Worm (Caenorhabditis elegans) whole organism, L4 larva: ENCODE results near the gene frm-2.

ENCODE experiments used
- F26F4.8 ChIP-seq: fragments of 200-800 bp; sonication (Bioruptor generic); conservative IDR thresholded peaks from 2 replicates; pipeline ENCODE4 v1.3.6; 2022; ENCODE audit warnings: missing genetic modification characterization, missing compliant biosample characterization
- F44E2.7 ChIP-seq: fragments of 200-800 bp; sonication (Bioruptor generic); IDR thresholded peaks from 2 replicates; pipeline ENCODE4 v2.1.2; 2022; ENCODE audit warnings: missing genetic modification characterization, missing compliant biosample characterization
- Y5F2A.4 ChIP-seq: fragments of 200-800 bp; sonication (Bioruptor generic); optimal IDR thresholded peaks from 2 replicates; lab custom pipeline; 2018; ENCODE audit warnings: mild to moderate bottlenecking, missing genetic modification characterization, missing compliant biosample characterization
- Y75B8A.6 ChIP-seq: fragments of 200-800 bp; sonication (Bioruptor generic); IDR thresholded peaks from 2 replicates; pipeline ENCODE4 v1.3.6; 2022; ENCODE audit warnings: missing genetic modification reagents, missing genetic modification characterization, missing compliant biosample characterization
- aly-2 ChIP-seq: sonication (generic microtip); optimal IDR thresholded peaks from 2 replicates; lab custom pipeline; 2018; ENCODE audit warnings: missing biosample characterization, missing genetic modification characterization
- ceh-20 ChIP-seq: fragments of 200-800 bp; sonication (Bioruptor generic); IDR thresholded peaks from 2 replicates; pipeline ENCODE4 v1.3.6; 2022; ENCODE audit warnings: missing genetic modification reagents, missing genetic modification characterization, missing compliant biosample characterization
- ceh-44 ChIP-seq: fragments of 200-800 bp; sonication (Bioruptor generic); IDR thresholded peaks from 2 replicates; pipeline ENCODE4 v1.3.6; 2022; ENCODE audit warnings: missing genetic modification reagents, missing genetic modification characterization, missing compliant biosample characterization
- ceh-62 ChIP-seq: sonication (generic microtip); optimal IDR thresholded peaks from 2 replicates; lab custom pipeline; 2017; ENCODE audit warnings: missing biosample characterization, missing genetic modification characterization
- ces-1 ChIP-seq: fragments of 150-350 bp; sonication (generic microtip); optimal IDR thresholded peaks from 4 replicates; lab custom pipeline; 2014; ENCODE audit warnings: missing biosample characterization, missing genetic modification reagents, missing genetic modification characterization
- cey-2 ChIP-seq: sonication (generic microtip); optimal IDR thresholded peaks from 3 replicates; lab custom pipeline; 2017; ENCODE audit warnings: missing genetic modification characterization, mild to moderate bottlenecking, missing compliant biosample characterization, antibody characterized with exemption, borderline replicate concordance; ENCODE audit not compliant: insufficient read depth
- daf-19 ChIP-seq: fragments of 200-800 bp; sonication (Bioruptor generic); conservative IDR thresholded peaks from 2 replicates; pipeline ENCODE4 v1.3.6; 2022; ENCODE audit warnings: missing genetic modification characterization, missing compliant biosample characterization
- daf-8 ChIP-seq: fragments of 200-800 bp; sonication (Bioruptor generic); IDR thresholded peaks from 2 replicates; pipeline ENCODE4 v1.3.6; 2022; ENCODE audit warnings: missing genetic modification characterization, missing compliant biosample characterization
- dmd-6 ChIP-seq: fragments of 200-800 bp; sonication (Bioruptor generic); IDR thresholded peaks from 2 replicates; pipeline ENCODE4 v1.3.6; 2022; ENCODE audit warnings: missing genetic modification reagents, missing genetic modification characterization, missing compliant biosample characterization
- dmd-9 ChIP-seq: fragments of 200-800 bp; sonication (Bioruptor generic); IDR thresholded peaks from 2 replicates; pipeline ENCODE4 v1.3.6; 2022; ENCODE audit warnings: missing genetic modification reagents, missing genetic modification characterization, missing compliant biosample characterization
- duxl-1 ChIP-seq: sonication (generic microtip); optimal IDR thresholded peaks from 2 replicates; lab custom pipeline; 2016; ENCODE audit warnings: mild to moderate bottlenecking, missing genetic modification characterization, moderate library complexity, missing compliant biosample characterization; ENCODE audit not compliant: poor library complexity
- dve-1 ChIP-seq: sonication (generic microtip); optimal IDR thresholded peaks from 2 replicates; lab custom pipeline; 2017; ENCODE audit warnings: antibody characterized with exemption, mild to moderate bottlenecking, missing genetic modification characterization, missing compliant biosample characterization; ENCODE audit not compliant: insufficient read depth
- fkh-10 ChIP-seq: fragments of 150-350 bp; optimal IDR thresholded peaks from 2 replicates; lab custom pipeline; 2014; ENCODE audit warnings: missing biosample characterization, missing genetic modification reagents, missing genetic modification characterization
- jun-1 ChIP-seq: fragments of 150-350 bp; optimal IDR thresholded peaks from 2 replicates; lab custom pipeline; 2014; ENCODE audit warnings: missing biosample characterization, missing genetic modification reagents, missing genetic modification characterization
- lin-13 ChIP-seq: fragments of 150-350 bp; optimal IDR thresholded peaks from 2 replicates; lab custom pipeline; 2014; ENCODE audit warnings: missing biosample characterization, missing genetic modification reagents, missing genetic modification characterization
- lin-29 ChIP-seq: fragments of 200-800 bp; sonication (Bioruptor generic); IDR thresholded peaks from 2 replicates; pipeline ENCODE4 v1.3.6; 2022; ENCODE audit warnings: missing genetic modification reagents, missing genetic modification characterization, missing compliant biosample characterization
- lir-3 ChIP-seq: sonication (generic microtip); optimal IDR thresholded peaks from 2 replicates; lab custom pipeline; 2016; ENCODE audit warnings: mild to moderate bottlenecking, missing genetic modification characterization, missing compliant biosample characterization
- lsy-2 ChIP-seq, 2 experiments: fragments of 150-350 bp in 1 of 2; sonication (generic microtip) in 1 of 2; optimal IDR thresholded peaks; 2 replicates each; lab custom pipeline; 2014 to 2017; ENCODE audit warnings: missing biosample characterization in 2 of 2, missing genetic modification characterization in 2 of 2
- madf-5 ChIP-seq, 2 experiments: fragments of 200-800 bp; sonication (Bioruptor generic); IDR thresholded peaks; 2 replicates each; pipeline ENCODE4 v1.3.6; 2022; ENCODE audit warnings: missing compliant biosample characterization in 2 of 2, missing genetic modification characterization in 2 of 2
- madf-9 ChIP-seq: fragments of 200-800 bp; sonication (Bioruptor generic); conservative IDR thresholded peaks from 2 replicates; pipeline ENCODE4 v1.3.6; 2022; ENCODE audit warnings: missing genetic modification reagents, missing genetic modification characterization, missing compliant biosample characterization
- mep-1 ChIP-seq: fragments of 150-350 bp; sonication (generic microtip); optimal IDR thresholded peaks from 3 replicates; lab custom pipeline; 2014; ENCODE audit warnings: missing biosample characterization, missing genetic modification characterization
- mes-2 ChIP-seq: sonication (generic microtip); optimal IDR thresholded peaks from 2 replicates; lab custom pipeline; 2016; ENCODE audit warnings: missing genotype, mild to moderate bottlenecking, missing genetic modification characterization, missing compliant biosample characterization; ENCODE audit not compliant: poor library complexity, severe bottlenecking
- nhr-42 ChIP-seq: fragments of 200-800 bp; sonication (Bioruptor generic); IDR thresholded peaks from 2 replicates; pipeline ENCODE4 v1.3.6; 2022; ENCODE audit warnings: missing genetic modification characterization, missing compliant biosample characterization
- nhr-6 ChIP-seq: fragments of 150-350 bp; optimal IDR thresholded peaks from 2 replicates; lab custom pipeline; 2014; ENCODE audit warnings: missing biosample characterization, missing genetic modification characterization
- nhr-77 ChIP-seq: fragments of 150-350 bp; optimal IDR thresholded peaks from 2 replicates; lab custom pipeline; 2014; ENCODE audit warnings: missing biosample characterization, missing genetic modification characterization
- php-3 ChIP-seq: fragments of 200-800 bp; sonication (Bioruptor generic); IDR thresholded peaks from 2 replicates; pipeline ENCODE4 v1.3.6; 2022; ENCODE audit warnings: missing genetic modification reagents, missing genetic modification characterization, missing compliant biosample characterization
- sdz-12 ChIP-seq: fragments of 200-800 bp; sonication (Bioruptor generic); optimal IDR thresholded peaks from 2 replicates; lab custom pipeline; 2018; ENCODE audit warnings: mild to moderate bottlenecking, missing genetic modification characterization, missing compliant biosample characterization
- snpc-1.2 ChIP-seq: fragments of 200-800 bp; sonication (Bioruptor generic); IDR thresholded peaks from 2 replicates; pipeline ENCODE4 v1.3.6; 2022; ENCODE audit warnings: missing genetic modification reagents, missing genetic modification characterization, missing compliant biosample characterization
- spr-1 ChIP-seq: sonication (generic microtip); optimal IDR thresholded peaks from 2 replicates; lab custom pipeline; 2016; ENCODE audit warnings: mild to moderate bottlenecking, missing genetic modification characterization, missing compliant biosample characterization
- tag-97 ChIP-seq: fragments of 200-800 bp; sonication (Bioruptor generic); IDR thresholded peaks from 2 replicates; pipeline ENCODE4 v1.3.6; 2022; ENCODE audit warnings: missing genetic modification characterization, missing compliant biosample characterization
- unc-39 ChIP-seq: sonication (generic microtip); optimal IDR thresholded peaks from 2 replicates; lab custom pipeline; 2017; ENCODE audit warnings: missing biosample characterization, missing genetic modification characterization
- zfp-3 ChIP-seq: fragments of 200-800 bp; sonication (Bioruptor generic); conservative IDR thresholded peaks from 2 replicates; pipeline ENCODE4 v1.3.6; 2022; ENCODE audit warnings: missing genetic modification reagents, missing genetic modification characterization, missing compliant biosample characterization
- zip-11 ChIP-seq: fragments of 200-800 bp; sonication (Bioruptor generic); IDR thresholded peaks from 2 replicates; pipeline ENCODE4 v1.3.6; 2022; ENCODE audit warnings: missing genetic modification characterization, missing compliant biosample characterization

frm-2 gene

DNA sequence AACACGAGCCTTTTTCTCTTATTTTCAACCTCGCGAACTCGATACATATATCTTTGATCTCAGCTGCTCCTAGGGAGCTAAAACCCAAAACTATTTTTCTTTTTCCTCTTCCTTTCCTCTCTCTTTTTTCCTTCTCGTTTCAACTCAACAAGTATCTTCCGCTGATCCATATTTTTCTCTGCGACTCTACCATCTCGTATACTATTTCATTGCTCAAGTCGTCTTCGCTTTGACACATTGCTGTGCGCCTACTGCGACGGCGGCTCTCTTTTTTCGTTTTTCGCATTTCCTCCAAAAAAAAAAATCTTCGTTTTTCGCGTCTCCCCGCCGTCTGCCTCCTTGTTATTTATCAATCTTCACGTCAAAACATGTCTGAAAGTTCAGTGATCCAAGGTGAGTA, 32.1 kb downstream of the frm-2 start (continued):
- TF ChIP-seq zip-11 (GFP tag; lab: Robert Waterston, UW) (no peak), nhr-77 (tag; lab: Kevin White, UChicago) (no peak), sdz-12 (GFP tag; lab: Kevin White, UChicago) (no peak), zfp-3 (GFP tag; lab: Robert Waterston, UW) (no peak), lin-29 (GFP tag; lab: Robert Waterston, UW) (no peak), cey-2 (tag; lab: Kevin White, UChicago) (no peak), lir-3 (tag; lab: Kevin White, UChicago) (no peak), aly-2 (tag; lab: Kevin White, UChicago) (no peak), mes-2 (tag; lab: Kevin White, UChicago) (peak; percentile 20), jun-1 (tag; lab: Kevin White, UChicago) (no peak), nhr-6 (tag; lab: Kevin White, UChicago) (no peak), tag-97 (no peak), ceh-44 (no peak), Y75B8A.6 (no peak), madf-9 (GFP tag; lab: Robert Waterston, UW) (no peak), ceh-62 (no peak), F26F4.8 (GFP tag; lab: Robert Waterston, UW) (no peak), unc-39 (no peak), daf-8 (GFP tag; lab: Robert Waterston, UW) (no peak), daf-19 (no peak), dmd-9 (GFP tag; lab: Robert Waterston, UW) (no peak)

DNA sequence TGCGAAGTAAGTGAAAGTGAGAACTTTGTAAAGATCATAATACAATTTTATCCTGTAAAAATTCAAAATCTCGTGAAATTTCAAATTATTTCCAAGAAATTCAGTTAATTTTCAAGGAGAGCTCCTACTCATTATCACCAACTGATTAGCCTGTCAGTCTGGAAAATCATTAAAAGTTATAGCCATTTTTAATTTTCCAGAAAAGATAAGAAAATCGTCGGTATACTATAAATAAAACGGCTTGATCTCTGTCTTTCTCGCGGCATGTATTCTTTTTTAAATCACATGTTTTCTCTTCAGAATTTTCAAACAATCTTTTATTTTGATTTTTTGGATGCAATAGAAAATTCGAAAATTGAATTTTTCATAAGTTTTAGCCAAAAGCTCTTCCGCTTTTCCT, 32.9 kb downstream of the frm-2 start:
- TF ChIP-seq lsy-2 (tag; optimal IDR thresholded peaks at IDR 0.05; lab: Kevin White, UChicago) (no peak), zip-11 (GFP tag; lab: Robert Waterston, UW) (no peak), lin-29 (GFP tag; lab: Robert Waterston, UW) (no peak), ceh-20 (GFP tag; lab: Robert Waterston, UW) (no peak), php-3 (GFP tag; lab: Robert Waterston, UW) (peak; percentile 60; the same call in 1 of the 2 replicates), mep-1 (tag; lab: Kevin White, UChicago) (no peak), lin-13 (GFP tag; lab: Kevin White, UChicago) (no peak), F44E2.7 (GFP tag; lab: Robert Waterston, UW) (no peak), aly-2 (tag; lab: Kevin White, UChicago) (no peak), spr-1 (tag; lab: Kevin White, UChicago) (no peak), dmd-6 (GFP tag; lab: Robert Waterston, UW) (peak; percentile 32; the same call in 1 of the 2 replicates), dve-1 (peak; percentile 43), duxl-1 (tag; lab: Kevin White, UChicago) (no peak), Y5F2A.4 (no peak), fkh-10 (GFP tag; lab: Kevin White, UChicago) (no peak), ces-1 (GFP tag; lab: Kevin White, UChicago) (no peak), ceh-62 (no peak), snpc-1.2 (GFP tag; lab: Robert Waterston, UW) (no peak), tag-97 (no peak), madf-5 (GFP tag; IDR thresholded peaks at IDR 0.05; lab: Robert Waterston, UW) (no peak), nhr-42 (GFP tag; lab: Robert Waterston, UW) (no peak)
- TF ChIP-seq, all 104 proteins: peak for 3
